Worm (Caenorhabditis elegans): ENCODE results near the gene ubc-22.

- TF ChIP-seq ceh-82 (tag; optimal IDR thresholded peaks at IDR 0.05) (no peak), mdt-29 (GFP tag; IDR thresholded peaks at IDR 0.05) (no peak)
These were observed 14.6 kb downstream of the ubc-22 start for ce11 chrX:8854409-8854808.
